Fruit fly (Drosophila melanogaster): ENCODE data around the gene Rab3GAP1.
A peak's percentile ranks its signal among the peaks of the same experiment; 100 is the strongest.

Rab3GAP1 gene

DNA sequence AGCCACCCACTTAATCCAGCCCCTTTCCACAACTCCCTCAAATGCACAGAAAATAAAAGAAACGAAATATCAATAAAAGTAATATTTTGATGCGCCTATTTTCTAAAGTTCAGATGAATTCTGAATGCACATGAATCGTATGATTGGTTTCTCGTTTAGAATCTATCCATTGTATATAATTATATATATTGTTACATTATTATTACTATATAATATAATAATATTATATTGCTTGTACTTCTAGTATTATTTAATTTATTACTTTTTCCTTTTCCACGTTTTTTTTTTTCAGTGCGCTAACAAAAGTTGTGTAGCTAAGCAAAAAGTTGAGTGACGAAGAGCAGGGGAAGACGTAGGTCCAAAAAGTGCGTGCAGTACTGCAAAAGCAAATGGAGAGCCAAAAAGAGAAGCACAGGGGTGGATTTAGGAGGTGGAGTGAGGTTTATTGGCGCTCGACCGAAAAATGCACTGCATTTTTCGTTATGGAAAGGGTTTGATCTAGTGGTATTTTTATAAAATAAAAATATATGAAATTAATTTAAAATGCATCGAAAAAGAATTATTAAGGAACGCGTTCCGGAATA is 38.4 kb upstream of the Rab3GAP1 start:
- peak; percentile 80 for TF ChIP-seq CG6163 (GFP tag; IDR thresholded peaks at IDR 0.05)
- peak; percentile 52 for TF ChIP-seq Ets21C (GFP tag; optimal IDR thresholded peaks at IDR 0.05)
- TF ChIP-seq ss (GFP tag; optimal IDR thresholded peaks at IDR 0.05), result peak in 1 of 2 experiments; percentile 8
- peak; percentile 43 for TF ChIP-seq Hr39 (GFP tag; optimal IDR thresholded peaks at IDR 0.05)
- TF ChIP-seq Ets96B (tag; optimal IDR thresholded peaks at IDR 0.05), result peak; percentile 33
- TF ChIP-seq CG7368 (GFP tag; optimal IDR thresholded peaks at IDR 0.05), result no peak
- TF ChIP-seq Eip75B (GFP tag; optimal IDR thresholded peaks at IDR 0.05), result peak; percentile 56
- no peak for TF ChIP-seq fd85E (GFP tag; optimal IDR thresholded peaks at IDR 0.05)
- peak in 1 of 2 experiments; percentile 3 for TF ChIP-seq salr (GFP tag; optimal IDR thresholded peaks at IDR 0.05)
- peak; percentile 45 for TF ChIP-seq CG31627 (GFP tag; optimal IDR thresholded peaks at IDR 0.05)
- peak; percentile 70 for TF ChIP-seq CG3032 (tag; optimal IDR thresholded peaks at IDR 0.05)
- no peak for TF ChIP-seq CG1621 (tag; optimal IDR thresholded peaks at IDR 0.05)
- TF ChIP-seq CG8632 (GFP tag; optimal IDR thresholded peaks at IDR 0.05), result peak; percentile 11
- peak; percentile 47 for TF ChIP-seq lz (GFP tag; optimal IDR thresholded peaks at IDR 0.05)
- TF ChIP-seq cyc (GFP tag; optimal IDR thresholded peaks at IDR 0.05), result peak; percentile 47
- peak; percentile 26 for TF ChIP-seq Smox (GFP tag; optimal IDR thresholded peaks at IDR 0.05)
- peak; percentile 71 for TF ChIP-seq Eip78C (GFP tag)
- peak; percentile 60 for TF ChIP-seq Sox102F (GFP tag; optimal IDR thresholded peaks at IDR 0.05)
- no peak for TF ChIP-seq CG9139 (GFP tag; optimal IDR thresholded peaks at IDR 0.05)
- peak; percentile 78 for TF ChIP-seq Gug (GFP tag; IDR thresholded peaks at IDR 0.05)
- TF ChIP-seq eg (GFP tag; IDR thresholded peaks at IDR 0.05), result peak; percentile 74; the same call in 2 of the 3 replicates
- TF ChIP-seq Blimp-1 (GFP tag; optimal IDR thresholded peaks at IDR 0.05), result peak; percentile 23
- TF ChIP-seq fd59A (GFP tag; optimal IDR thresholded peaks at IDR 0.05), result no peak
- TF ChIP-seq vri (GFP tag; optimal IDR thresholded peaks at IDR 0.05), result peak; percentile 66
- peak; percentile 65 for TF ChIP-seq CG8319 (GFP tag; optimal IDR thresholded peaks at IDR 0.05)
- TF ChIP-seq CG10631 (GFP tag; optimal IDR thresholded peaks at IDR 0.05), result peak; percentile 55
- no peak for TF ChIP-seq fkh (GFP tag; optimal IDR thresholded peaks at IDR 0.05)
- peak; percentile 29 for TF ChIP-seq CG4318 (GFP tag; optimal IDR thresholded peaks at IDR 0.05)
- TF ChIP-seq Sox15 (GFP tag; optimal IDR thresholded peaks at IDR 0.05), result peak; percentile 54
- TF ChIP-seq CG8119 (GFP tag; IDR thresholded peaks at IDR 0.05), result peak; percentile 60
- peak; percentile 69 for TF ChIP-seq pdm3 (GFP tag; optimal IDR thresholded peaks at IDR 0.05)
- peak; percentile 61 for TF ChIP-seq CG10669 (GFP tag; optimal IDR thresholded peaks at IDR 0.05)
- peak; percentile 47 for TF ChIP-seq svp (GFP tag)
- TF ChIP-seq CG6854 (GFP tag; optimal IDR thresholded peaks at IDR 0.05), result no peak
- peak; percentile 77 for TF ChIP-seq CG11902 (GFP tag; optimal IDR thresholded peaks at IDR 0.05)
- TF ChIP-seq spab (GFP tag; optimal IDR thresholded peaks at IDR 0.05), result no peak
- no peak for TF ChIP-seq CG34406 (GFP tag; optimal IDR thresholded peaks at IDR 0.05)
- peak; percentile 52 for TF ChIP-seq Hr4 (GFP tag; optimal IDR thresholded peaks at IDR 0.05)
- TF ChIP-seq CG3919 (GFP tag; optimal IDR thresholded peaks at IDR 0.05), result peak; percentile 67
- peak; percentile 50 for TF ChIP-seq CG32006 (GFP tag; optimal IDR thresholded peaks at IDR 0.05)
- peak; percentile 7 for TF ChIP-seq dsx (GFP tag; optimal IDR thresholded peaks at IDR 0.05; ENCODE audit: poor library complexity, severe bottlenecking)
- peak; percentile 48 for TF ChIP-seq net (GFP tag; optimal IDR thresholded peaks at IDR 0.05)
- peak; percentile 61; the same call in 1 of the 2 replicates for TF ChIP-seq CG11294 (GFP tag; IDR thresholded peaks at IDR 0.05)
- TF ChIP-seq CG15336 (GFP tag; IDR thresholded peaks at IDR 0.05), result peak; percentile 70
- TF ChIP-seq acj6 (GFP tag; optimal IDR thresholded peaks at IDR 0.05), result peak; percentile 32
- TF ChIP-seq Met (GFP tag; optimal IDR thresholded peaks at IDR 0.05), result peak; percentile 54
- TF ChIP-seq Eip93F (GFP tag; optimal IDR thresholded peaks at IDR 0.05), result peak; percentile 36
- no peak for TF ChIP-seq CG16779 (tag; optimal IDR thresholded peaks at IDR 0.05)
- peak; percentile 40 for TF ChIP-seq dac (GFP tag; optimal IDR thresholded peaks at IDR 0.05)
- TF ChIP-seq topi (GFP tag; optimal IDR thresholded peaks at IDR 0.05), result peak; percentile 35
- TF ChIP-seq CG6276 (GFP tag; optimal IDR thresholded peaks at IDR 0.05), result peak; percentile 28
- TF ChIP-seq Hr38 (GFP tag; optimal IDR thresholded peaks at IDR 0.05), result no peak

All from whole organism, prepupa.